Fruit fly (Drosophila melanogaster) whole organism, embryonic: Measurements from ENCODE around the gene AlaRS-m.
A peak's percentile ranks its signal among the peaks of the same experiment; 100 is the strongest.

Experiments
- B-H2 ChIP-seq: fragments of 200-800 bp; sonication (Bioruptor generic); optimal IDR thresholded peaks from 2 replicates; lab custom pipeline; 2018; ENCODE audit warnings: missing biosample characterization, mild to moderate bottlenecking, missing genetic modification characterization
- CG10979 ChIP-seq: fragments of 200-800 bp; sonication (Bioruptor generic); optimal IDR thresholded peaks from 2 replicates; lab custom pipeline; 2018; ENCODE audit warnings: missing biosample characterization, mild to moderate bottlenecking, missing genetic modification characterization, moderate library complexity
- CG12769 ChIP-seq: fragments of 200-800 bp; sonication (Bioruptor generic); optimal IDR thresholded peaks from 2 replicates; lab custom pipeline; 2019; ENCODE audit warnings: missing biosample characterization, mild to moderate bottlenecking, missing genetic modification characterization, moderate library complexity
- CG13624 ChIP-seq: fragments of 200-800 bp; sonication (Bioruptor generic); optimal IDR thresholded peaks from 2 replicates; lab custom pipeline; 2016; ENCODE audit warnings: missing biosample characterization, missing genetic modification characterization
- CG15514 ChIP-seq: fragments of 200-800 bp; sonication (Bioruptor generic); optimal IDR thresholded peaks from 3 replicates; lab custom pipeline; 2017; ENCODE audit warnings: missing biosample characterization, missing genetic modification characterization, mild to moderate bottlenecking, moderate library complexity, missing genetic modification reagents
- CG18764 ChIP-seq: fragments of 200-800 bp; sonication (Bioruptor generic); optimal IDR thresholded peaks from 3 replicates; lab custom pipeline; 2016; ENCODE audit warnings: missing biosample characterization, missing genetic modification characterization
- CG31365 ChIP-seq: fragments of 200-800 bp; sonication (Bioruptor generic); optimal IDR thresholded peaks from 2 replicates; lab custom pipeline; 2018; ENCODE audit warnings: missing biosample characterization, mild to moderate bottlenecking, missing genetic modification characterization
- CG4360 ChIP-seq: fragments of 200-800 bp; sonication (Bioruptor generic); IDR thresholded peaks from 2 replicates; pipeline ENCODE4 v1.3.6; 2022; ENCODE audit warnings: missing biosample characterization, missing genetic modification characterization
- CG43689 ChIP-seq: fragments of 200-800 bp; sonication (Bioruptor generic); IDR thresholded peaks from 2 replicates; pipeline ENCODE4 v1.3.6; 2022; ENCODE audit warnings: missing biosample characterization, missing genetic modification characterization
- CG7928 ChIP-seq: fragments of 200-800 bp; sonication (Bioruptor generic); optimal IDR thresholded peaks from 2 replicates; lab custom pipeline; 2017; ENCODE audit warnings: missing biosample characterization, mild to moderate bottlenecking, missing genetic modification characterization
- CG8290 ChIP-seq, 3 experiments: fragments of 200-800 bp; sonication (Bioruptor generic); optimal IDR thresholded peaks; 2 replicates each; lab custom pipeline; 2016 to 2019; ENCODE audit warnings: missing biosample characterization in 3 of 3, missing genetic modification characterization in 3 of 3, mild to moderate bottlenecking in 2 of 3, moderate library complexity in 1 of 3
- CG8924 ChIP-seq: fragments of 200-800 bp; optimal IDR thresholded peaks from 3 replicates; lab custom pipeline; 2019; ENCODE audit warnings: missing biosample characterization, mild to moderate bottlenecking, missing genetic modification characterization, moderate library complexity
- CG9437 ChIP-seq: fragments of 200-800 bp; sonication (Bioruptor generic); optimal IDR thresholded peaks from 2 replicates; lab custom pipeline; 2018; ENCODE audit warnings: missing biosample characterization, mild to moderate bottlenecking, missing genetic modification characterization
- Chrac-16 ChIP-seq: fragments of 200-800 bp; sonication (Bioruptor generic); optimal IDR thresholded peaks from 3 replicates; lab custom pipeline; 2016; ENCODE audit warnings: missing biosample characterization, missing genetic modification characterization
- Deaf1 ChIP-seq: fragments of 200-800 bp; optimal IDR thresholded peaks from 3 replicates; lab custom pipeline; 2019; ENCODE audit warnings: missing biosample characterization, mild to moderate bottlenecking, missing genetic modification characterization, moderate library complexity
- Dfd ChIP-seq, 2 experiments: fragments of >200 bp; optimal IDR thresholded peaks; 2 replicates each; lab custom pipeline; 2017; ENCODE audit warnings: missing biosample characterization in 2 of 2, missing genetic modification characterization in 2 of 2
- E2f1 ChIP-seq: fragments of 200-800 bp; sonication (Bioruptor generic); IDR thresholded peaks from 2 replicates; pipeline ENCODE4 v1.3.6; 2022; ENCODE audit warnings: missing biosample characterization, missing genetic modification characterization
- Hey ChIP-seq: fragments of 200-800 bp; sonication (Bioruptor generic); optimal IDR thresholded peaks from 3 replicates; lab custom pipeline; 2018; ENCODE audit warnings: missing biosample characterization, mild to moderate bottlenecking, missing genetic modification characterization
- Jarid2 ChIP-seq: fragments of 200-800 bp; sonication (Bioruptor generic); optimal IDR thresholded peaks from 3 replicates; lab custom pipeline; 2017; ENCODE audit warnings: mild to moderate bottlenecking, missing biosample characterization, missing genetic modification reagents, missing genetic modification characterization
- Med ChIP-seq: fragments of 200-800 bp; sonication (Bioruptor generic); peaks from one replicate; lab custom pipeline; 2016; ENCODE audit warnings: missing biosample characterization, missing genetic modification characterization, mild to moderate bottlenecking, inconsistent platforms, moderate library complexity
- Rfx ChIP-seq: fragments of 200-800 bp; sonication (Bioruptor generic); IDR thresholded peaks from 2 replicates; pipeline ENCODE4 v1.3.6; 2022; ENCODE audit warnings: missing biosample characterization, missing genetic modification characterization
- Stat92E ChIP-seq, 3 experiments: fragments of >200 bp in 2 of 3; fragments of 200-800 bp in 1 of 3; sonication (Bioruptor generic) in 1 of 3; optimal IDR thresholded peaks; 2 replicates each; lab custom pipeline; 2017 to 2019; ENCODE audit warnings: missing biosample characterization in 3 of 3, missing genetic modification characterization in 3 of 3, mild to moderate bottlenecking in 1 of 3, moderate library complexity in 1 of 3
- abd-A ChIP-seq: fragments of 200-800 bp; sonication (Bioruptor generic); optimal IDR thresholded peaks from 3 replicates; lab custom pipeline; 2019; ENCODE audit warnings: missing biosample characterization, mild to moderate bottlenecking, missing genetic modification characterization, moderate library complexity
- amos ChIP-seq: fragments of 200-800 bp; sonication (Bioruptor generic); IDR thresholded peaks from 2 replicates; pipeline ENCODE4 v1.3.6; 2022; ENCODE audit warnings: missing biosample characterization, missing genetic modification characterization; ENCODE audit not compliant: partially characterized antibody
- bowl ChIP-seq: fragments of 200-800 bp; sonication (Bioruptor generic); IDR thresholded peaks from 2 replicates; pipeline ENCODE4 v1.3.6; 2022; ENCODE audit warnings: missing biosample characterization, missing genetic modification characterization
- br ChIP-seq: fragments of >200 bp; optimal IDR thresholded peaks from 2 replicates; lab custom pipeline; 2017
- cg ChIP-seq: fragments of 200-800 bp; sonication (Bioruptor generic); optimal IDR thresholded peaks from 3 replicates; lab custom pipeline; 2019; ENCODE audit warnings: missing biosample characterization, mild to moderate bottlenecking, missing genetic modification characterization, moderate library complexity
- chinmo ChIP-seq: fragments of 200-800 bp; sonication (Bioruptor generic); IDR thresholded peaks from 4 replicates; pipeline ENCODE4 v1.3.6; 2022; ENCODE audit warnings: missing biosample characterization, missing genetic modification characterization; ENCODE audit not compliant: partially characterized antibody
- crp ChIP-seq, 2 experiments: fragments of 200-800 bp; sonication (Bioruptor generic); optimal IDR thresholded peaks; 2 replicates in 1 of 2; 3 replicates in 1 of 2; lab custom pipeline; 2017; ENCODE audit warnings: missing biosample characterization in 2 of 2, missing genetic modification characterization in 2 of 2, mild to moderate bottlenecking in 1 of 2, moderate library complexity in 1 of 2
- danr ChIP-seq: fragments of 200-800 bp; sonication (Bioruptor generic); IDR thresholded peaks from 2 replicates; pipeline ENCODE4 v1.3.6; 2022; ENCODE audit warnings: missing biosample characterization, missing genetic modification characterization
- dmrt11E ChIP-seq: fragments of 200-800 bp; sonication (Bioruptor generic); optimal IDR thresholded peaks from 3 replicates; lab custom pipeline; 2018; ENCODE audit warnings: missing biosample characterization, mild to moderate bottlenecking, missing genetic modification characterization, moderate library complexity
- esg ChIP-seq: fragments of 200-800 bp; sonication (Bioruptor generic); conservative IDR thresholded peaks from 2 replicates; pipeline ENCODE4 v1.3.6; 2022; ENCODE audit warnings: missing biosample characterization, missing genetic modification characterization
- eve ChIP-seq, 2 experiments: fragments of >200 bp; optimal IDR thresholded peaks; 2 replicates each; lab custom pipeline; 2017; ENCODE audit warnings: missing biosample characterization in 2 of 2, missing genetic modification characterization in 2 of 2
- lbe ChIP-seq: fragments of 200-800 bp; sonication (Bioruptor generic); optimal IDR thresholded peaks from 2 replicates; lab custom pipeline; 2016; ENCODE audit warnings: missing biosample characterization, mild to moderate bottlenecking, missing genetic modification characterization
- p53 ChIP-seq: fragments of 200-800 bp; sonication (Bioruptor generic); optimal IDR thresholded peaks from 2 replicates; lab custom pipeline; 2016; ENCODE audit warnings: missing biosample characterization, missing genetic modification characterization
- pnt ChIP-seq: fragments of 200-800 bp; sonication (Bioruptor generic); optimal IDR thresholded peaks from 3 replicates; lab custom pipeline; 2016; ENCODE audit warnings: missing biosample characterization, missing genetic modification characterization
- psq ChIP-seq: fragments of 200-800 bp; sonication (Bioruptor generic); optimal IDR thresholded peaks from 2 replicates; lab custom pipeline; 2017; ENCODE audit warnings: missing biosample characterization, missing genetic modification characterization
- pum ChIP-seq: fragments of 200-800 bp; sonication (Bioruptor generic); optimal IDR thresholded peaks from 2 replicates; lab custom pipeline; 2016; ENCODE audit warnings: missing biosample characterization, missing genetic modification characterization
- sens ChIP-seq: fragments of 200-800 bp; sonication (Bioruptor generic); peaks from one replicate; lab custom pipeline; 2016; ENCODE audit warnings: missing biosample characterization, missing genetic modification characterization
- slou ChIP-seq: fragments of 200-800 bp; sonication (Bioruptor generic); optimal IDR thresholded peaks from 3 replicates; lab custom pipeline; 2016; ENCODE audit warnings: missing biosample characterization, missing genetic modification characterization
- sug ChIP-seq: fragments of 200-800 bp; optimal IDR thresholded peaks from 2 replicates; lab custom pipeline; 2019; ENCODE audit warnings: missing biosample characterization, mild to moderate bottlenecking, missing genetic modification characterization, moderate library complexity
- usp ChIP-seq: fragments of >200 bp; optimal IDR thresholded peaks from 2 replicates; lab custom pipeline; 2017; ENCODE audit warnings: missing biosample characterization, missing genetic modification characterization

AlaRS-m gene

dm6 chr3L:5182994-5183566, 37.2 kb downstream of the AlaRS-m start (continued):
- TF ChIP-seq esg (GFP tag; lab: Robert Waterston, UW): 0 out of 2 replicates have a peak, but pooled peaks have one; percentile 11
- peak; percentile 52 for TF ChIP-seq Rfx (GFP tag; lab: Robert Waterston, UW)

dm6 chr3L:5183662-5184061, 37.8 kb downstream of the AlaRS-m start:
- no peak for TF ChIP-seq CG8924 (tag; lab: Kevin White, UChicago)
- no peak for TF ChIP-seq usp (GFP tag; lab: Kevin White, UChicago)
- no peak for TF ChIP-seq pnt (GFP tag; lab: Kevin White, UChicago)
- peak in 1 of 2 experiments; percentile 19 for TF ChIP-seq eve (GFP tag; optimal IDR thresholded peaks at IDR 0.05; lab: Kevin White, UChicago)
- TF ChIP-seq B-H2 (GFP tag; lab: Kevin White, UChicago): no peak
- 0 out of 4 replicates have a peak, but pooled peaks have one; percentile 2 for TF ChIP-seq chinmo (GFP tag; lab: Robert Waterston, UW)
- no peak for TF ChIP-seq CG10979 (tag; lab: Kevin White, UChicago)
- no peak for TF ChIP-seq sug
- no peak for TF ChIP-seq br (lab: Kevin White, UChicago)
- no peak for TF ChIP-seq CG9437
- TF ChIP-seq Hey (tag; lab: Kevin White, UChicago): no peak
- no peak for TF ChIP-seq CG13624
- no peak for TF ChIP-seq danr (GFP tag; lab: Robert Waterston, UW)
- no peak for TF ChIP-seq pum
- no peak for TF ChIP-seq CG7928 (GFP tag; lab: Kevin White, UChicago)
- no peak for TF ChIP-seq CG18764 (GFP tag; lab: Kevin White, UChicago)

dm6 chr3L:5184502-5184859, 38.6 kb downstream of the AlaRS-m start:
- no peak for TF ChIP-seq CG43689 (GFP tag; lab: Robert Waterston, UW)
- TF ChIP-seq CG4360 (GFP tag; lab: Robert Waterston, UW): peak; percentile 75
- TF ChIP-seq sens (GFP tag; lab: Kevin White, UChicago): peak; percentile 76
- peak; percentile 12 for TF ChIP-seq abd-A (tag; lab: Kevin White, UChicago)
- TF ChIP-seq CG15514: no peak
- TF ChIP-seq chinmo (GFP tag; lab: Robert Waterston, UW): peak; percentile 77; the same call in 2 of the 4 replicates
- 0 out of 2 replicates have a peak, but pooled peaks have one; percentile 6 for TF ChIP-seq E2f1
- peak; percentile 46 for TF ChIP-seq cg (GFP tag; lab: Kevin White, UChicago)
- no peak for TF ChIP-seq amos (GFP tag; lab: Robert Waterston, UW)
- peak; percentile 55 for TF ChIP-seq psq
- peak; percentile 41 for TF ChIP-seq Deaf1 (tag; lab: Kevin White, UChicago)
- TF ChIP-seq CG12769 (tag; lab: Kevin White, UChicago): peak; percentile 80
- TF ChIP-seq Dfd (GFP tag; optimal IDR thresholded peaks at IDR 0.05; lab: Kevin White, UChicago): no peak
- peak; percentile 4 for TF ChIP-seq CG31365
- no peak for TF ChIP-seq bowl (GFP tag; lab: Robert Waterston, UW)
- no peak for TF ChIP-seq p53 (GFP tag; lab: Kevin White, UChicago)
- peak; percentile 69 for TF ChIP-seq Med (GFP tag; lab: Kevin White, UChicago)
- TF ChIP-seq lbe (GFP tag; lab: Kevin White, UChicago): peak; percentile 9
- peak in 1 of 3 experiments; percentile 8 for TF ChIP-seq Stat92E (GFP tag; optimal IDR thresholded peaks at IDR 0.05; lab: Kevin White, UChicago)
- no peak for TF ChIP-seq Chrac-16 (GFP tag; lab: Kevin White, UChicago)
- peak; percentile 77 for TF ChIP-seq Jarid2 (GFP tag; lab: Kevin White, UChicago)
- no peak for TF ChIP-seq dmrt11E (tag; lab: Kevin White, UChicago)
- no peak for TF ChIP-seq slou (GFP tag; lab: Kevin White, UChicago)
- no peak for TF ChIP-seq CG8290 (GFP tag; optimal IDR thresholded peaks at IDR 0.05; lab: Kevin White, UChicago)
- peak in 1 of 2 experiments; percentile 25 for TF ChIP-seq CG8290 (tag; optimal IDR thresholded peaks at IDR 0.05; lab: Kevin White, UChicago)
- TF ChIP-seq crp (GFP tag; optimal IDR thresholded peaks at IDR 0.05; lab: Kevin White, UChicago): peak in 1 of 2 experiments; percentile 49
